Fruit fly (Drosophila melanogaster) whole organism, adult: ENCODE measurements around the gene TotX.

Source experiments
- CG11617 ChIP-seq: fragments of 200-800 bp; sonication (Bioruptor generic); optimal IDR thresholded peaks from 2 replicates; lab custom pipeline; 2017; ENCODE audit warnings: mild to moderate bottlenecking, missing biosample characterization, missing genetic modification reagents, missing genetic modification characterization
- CG5204 ChIP-seq: fragments of 200-800 bp; sonication (Bioruptor generic); optimal IDR thresholded peaks from 2 replicates; lab custom pipeline; 2016; ENCODE audit warnings: missing biosample characterization, missing genetic modification characterization
- CG7045 ChIP-seq: fragments of 200-800 bp; sonication (Bioruptor generic); optimal IDR thresholded peaks from 2 replicates; lab custom pipeline; 2017; ENCODE audit warnings: missing biosample characterization, mild to moderate bottlenecking, missing genetic modification characterization
- CG7101 ChIP-seq: fragments of 200-800 bp; sonication (Bioruptor generic); optimal IDR thresholded peaks from 2 replicates; lab custom pipeline; 2018; ENCODE audit warnings: missing biosample characterization, mild to moderate bottlenecking, missing genetic modification characterization, moderate library complexity
- Crg-1 ChIP-seq: fragments of 200-800 bp; sonication (Bioruptor generic); optimal IDR thresholded peaks from 2 replicates; lab custom pipeline; 2016; ENCODE audit warnings: missing biosample characterization, missing genetic modification characterization
- cic ChIP-seq: fragments of 200-800 bp; sonication (Bioruptor generic); optimal IDR thresholded peaks from 2 replicates; lab custom pipeline; 2017; ENCODE audit warnings: missing biosample characterization, mild to moderate bottlenecking, missing genetic modification characterization, moderate library complexity
- kay ChIP-seq: fragments of 200-800 bp; sonication (Bioruptor generic); peaks from one replicate; lab custom pipeline; 2016; ENCODE audit warnings: missing biosample characterization, missing genetic modification characterization, borderline replicate concordance
- ovo ChIP-seq: fragments of 200-800 bp; sonication (Bioruptor generic); optimal IDR thresholded peaks from 2 replicates; lab custom pipeline; 2016; ENCODE audit warnings: missing biosample characterization, missing genetic modification characterization
- pad ChIP-seq: fragments of 200-800 bp; sonication (Bioruptor generic); optimal IDR thresholded peaks from 3 replicates; lab custom pipeline; 2017; ENCODE audit warnings: missing biosample characterization, missing genetic modification characterization, mild to moderate bottlenecking, moderate library complexity, missing genetic modification reagents

- TF ChIP-seq kay (GFP tag; lab: Kevin White, UChicago) (no peak), ovo (GFP tag; lab: Kevin White, UChicago) (no peak), pad (no peak), CG7101 (tag; lab: Kevin White, UChicago) (no peak), cic (GFP tag; lab: Kevin White, UChicago) (no peak), CG7045 (GFP tag; lab: Kevin White, UChicago) (no peak), Crg-1 (GFP tag; lab: Kevin White, UChicago) (no peak), CG11617 (GFP tag; lab: Kevin White, UChicago) (no peak), CG5204 (no peak)
Observed at dm6 chr3R:20946774-20947173, 41.5 kb upstream of the TotX start.
